Fruit fly (Drosophila melanogaster) whole organism, adult: Measurements from ENCODE around the gene kairos.

ENCODE experiments used
- CG11617 ChIP-seq: fragments of 200-800 bp; sonication (Bioruptor generic); optimal IDR thresholded peaks from 2 replicates; lab custom pipeline; 2017; ENCODE audit warnings: mild to moderate bottlenecking, missing biosample characterization, missing genetic modification reagents, missing genetic modification characterization
- CG14711 ChIP-seq: fragments of 200-800 bp; sonication (Bioruptor generic); optimal IDR thresholded peaks from 2 replicates; lab custom pipeline; 2018; ENCODE audit warnings: missing biosample characterization, mild to moderate bottlenecking, missing genetic modification characterization, moderate library complexity
- CG33017 ChIP-seq: fragments of 200-800 bp; sonication (Bioruptor generic); optimal IDR thresholded peaks from 2 replicates; lab custom pipeline; 2018; ENCODE audit warnings: missing biosample characterization, mild to moderate bottlenecking, missing genetic modification characterization, moderate library complexity
- Crg-1 ChIP-seq: fragments of 200-800 bp; sonication (Bioruptor generic); optimal IDR thresholded peaks from 2 replicates; lab custom pipeline; 2016; ENCODE audit warnings: missing biosample characterization, missing genetic modification characterization
- cic ChIP-seq: fragments of 200-800 bp; sonication (Bioruptor generic); optimal IDR thresholded peaks from 2 replicates; lab custom pipeline; 2017; ENCODE audit warnings: missing biosample characterization, mild to moderate bottlenecking, missing genetic modification characterization, moderate library complexity
- kay ChIP-seq: fragments of 200-800 bp; sonication (Bioruptor generic); peaks from one replicate; lab custom pipeline; 2016; ENCODE audit warnings: missing biosample characterization, missing genetic modification characterization, borderline replicate concordance
- pad ChIP-seq: fragments of 200-800 bp; sonication (Bioruptor generic); optimal IDR thresholded peaks from 3 replicates; lab custom pipeline; 2017; ENCODE audit warnings: missing biosample characterization, missing genetic modification characterization, mild to moderate bottlenecking, moderate library complexity, missing genetic modification reagents
- tj ChIP-seq: fragments of 200-800 bp; sonication (Bioruptor generic); optimal IDR thresholded peaks from 3 replicates; lab custom pipeline; 2017; ENCODE audit warnings: missing biosample characterization, mild to moderate bottlenecking, missing genetic modification characterization, moderate library complexity
- toe ChIP-seq: fragments of 200-800 bp; sonication (Bioruptor generic); optimal IDR thresholded peaks from 2 replicates; lab custom pipeline; 2016; ENCODE audit warnings: missing biosample characterization, missing genetic modification characterization

DNA sequence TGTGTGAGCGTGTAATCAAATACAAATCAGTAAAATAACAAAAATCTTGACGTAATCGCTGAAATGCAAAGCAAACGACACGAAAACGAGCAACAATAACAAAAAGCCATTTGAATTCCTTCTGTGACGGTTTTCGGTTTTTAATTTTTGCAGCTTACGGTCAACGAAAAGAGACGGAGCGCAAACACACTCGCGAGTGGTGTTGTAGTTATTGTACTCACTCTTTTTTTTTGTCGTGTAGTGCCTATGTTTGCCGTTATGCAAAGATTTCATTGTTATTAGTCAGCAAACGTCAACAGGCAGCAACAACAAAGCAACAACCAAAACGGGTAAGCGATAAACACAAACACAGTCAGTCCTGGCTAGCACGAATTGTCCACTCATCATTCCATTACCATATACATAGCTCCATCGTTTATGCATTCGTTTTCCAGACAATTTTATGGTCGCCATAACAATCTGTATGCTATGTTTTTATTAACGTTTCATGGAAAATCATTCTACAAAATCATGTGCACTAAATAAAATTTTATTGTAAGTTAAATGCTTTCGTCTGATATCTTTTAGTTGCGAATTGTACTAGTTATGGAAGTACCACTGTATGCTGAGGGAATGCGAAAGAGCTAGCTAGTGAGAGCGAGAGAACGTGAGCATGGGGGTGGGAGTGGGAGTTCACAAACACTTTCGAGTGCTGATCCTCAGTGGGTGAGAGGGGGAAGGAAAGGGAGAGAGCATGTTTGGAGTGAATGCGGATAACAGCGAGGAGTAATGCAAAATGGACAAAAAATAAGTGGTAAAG is 11.1 kb upstream of the kairos start:
- TF ChIP-seq tj (peak; percentile 76), Crg-1 (GFP tag; lab: Kevin White, UChicago) (peak; percentile 61), kay (GFP tag; lab: Kevin White, UChicago) (peak; percentile 56), cic (GFP tag; lab: Kevin White, UChicago) (no peak), pad (GFP tag; lab: Kevin White, UChicago) (peak; percentile 85), CG14711 (tag; lab: Kevin White, UChicago) (peak; percentile 86), CG33017 (peak; percentile 86), CG11617 (GFP tag; lab: Kevin White, UChicago) (peak; percentile 72), toe (GFP tag; lab: Kevin White, UChicago) (peak; percentile 71)
